Worm (Caenorhabditis elegans) whole organism, L2 larva: ENCODE results near the gene Y55B1AR.4.
A peak's percentile ranks its signal among the peaks of the same experiment; 100 is the strongest.

Experiments used
- C34F6.9 ChIP-seq: fragments of 150-350 bp; optimal IDR thresholded peaks from 2 replicates; lab custom pipeline; 2014; ENCODE audit warnings: missing biosample characterization, missing genetic modification characterization
- F13H6.1 ChIP-seq: sonication (generic microtip); optimal IDR thresholded peaks from 2 replicates; lab custom pipeline; 2016; ENCODE audit warnings: missing genetic modification characterization, missing compliant biosample characterization
- R02D3.7 ChIP-seq: fragments of 150-350 bp; optimal IDR thresholded peaks from 2 replicates; lab custom pipeline; 2014; ENCODE audit warnings: missing biosample characterization, missing genetic modification characterization
- Y55F3AM.14 ChIP-seq: fragments of 200-800 bp; sonication (Bioruptor generic); optimal IDR thresholded peaks from 2 replicates; lab custom pipeline; 2018; ENCODE audit warnings: mild to moderate bottlenecking, missing genetic modification characterization, missing compliant biosample characterization
- aly-2 ChIP-seq: fragments of 150-350 bp; optimal IDR thresholded peaks from 2 replicates; lab custom pipeline; 2014; ENCODE audit warnings: missing biosample characterization, missing genetic modification characterization
- ama-1 ChIP-seq: fragments of 150-350 bp; optimal IDR thresholded peaks from 2 replicates; lab custom pipeline; 2018; ENCODE audit warnings: inconsistent platforms
- blmp-1 ChIP-seq: sonication (generic microtip); optimal IDR thresholded peaks from 2 replicates; lab custom pipeline; 2017; ENCODE audit warnings: missing genetic modification characterization, mild to moderate bottlenecking, missing compliant biosample characterization, antibody characterized with exemption, moderate library complexity; ENCODE audit not compliant: insufficient read depth
- ceh-16 ChIP-seq: fragments of 150-350 bp; optimal IDR thresholded peaks from 2 replicates; lab custom pipeline; 2014; ENCODE audit warnings: missing biosample characterization, missing genetic modification characterization
- crh-2 ChIP-seq: sonication (generic microtip); optimal IDR thresholded peaks from 2 replicates; lab custom pipeline; 2017; ENCODE audit warnings: missing biosample characterization, missing genetic modification characterization
- dmd-4 ChIP-seq: sonication (generic microtip); optimal IDR thresholded peaks from 2 replicates; lab custom pipeline; 2017; ENCODE audit warnings: missing biosample characterization, missing genetic modification characterization
- egl-27 ChIP-seq: sonication (generic microtip); optimal IDR thresholded peaks from 3 replicates; lab custom pipeline; 2017; ENCODE audit warnings: missing biosample characterization, missing genetic modification reagents, missing genetic modification characterization
- elt-3 ChIP-seq: sonication (generic microtip); optimal IDR thresholded peaks from 2 replicates; lab custom pipeline; 2017; ENCODE audit warnings: missing biosample characterization, missing genetic modification characterization
- fos-1 ChIP-seq: fragments of 150-350 bp; optimal IDR thresholded peaks from 2 replicates; lab custom pipeline; 2014; ENCODE audit warnings: missing biosample characterization, missing genetic modification characterization
- gmeb-1 ChIP-seq: fragments of 150-350 bp; optimal IDR thresholded peaks from 2 replicates; lab custom pipeline; 2014; ENCODE audit warnings: missing biosample characterization, missing genetic modification characterization
- lin-11 ChIP-seq: fragments of 150-350 bp; sonication (generic microtip); optimal IDR thresholded peaks from 2 replicates; lab custom pipeline; 2014; ENCODE audit warnings: missing biosample characterization, missing genetic modification characterization, inconsistent platforms, mixed read lengths
- lin-13 ChIP-seq: fragments of 150-350 bp; optimal IDR thresholded peaks from 2 replicates; lab custom pipeline; 2014; ENCODE audit warnings: missing biosample characterization, missing genetic modification reagents, missing genetic modification characterization
- lsy-2 ChIP-seq, 2 experiments: fragments of 150-350 bp in 1 of 2; sonication (generic microtip) in 1 of 2; optimal IDR thresholded peaks; 2 replicates each; lab custom pipeline; 2014 to 2017; ENCODE audit warnings: missing biosample characterization in 2 of 2, missing genetic modification characterization in 2 of 2
- mdl-1 ChIP-seq, 2 experiments: fragments of 150-350 bp in 1 of 2; sonication (generic microtip) in 1 of 2; optimal IDR thresholded peaks; 2 replicates each; lab custom pipeline; 2017; ENCODE audit warnings: missing biosample characterization in 2 of 2, missing genetic modification characterization in 2 of 2
- nhr-11 ChIP-seq: fragments of 150-350 bp; optimal IDR thresholded peaks from 2 replicates; lab custom pipeline; 2014; ENCODE audit warnings: missing biosample characterization, missing genetic modification characterization
- nhr-12 ChIP-seq: fragments of 150-350 bp; optimal IDR thresholded peaks from 2 replicates; lab custom pipeline; 2014; ENCODE audit warnings: missing biosample characterization, missing genetic modification characterization
- nhr-21 ChIP-seq: fragments of 150-350 bp; optimal IDR thresholded peaks from 2 replicates; lab custom pipeline; 2014; ENCODE audit warnings: missing biosample characterization, missing genetic modification characterization
- nhr-23 ChIP-seq: fragments of 150-350 bp; optimal IDR thresholded peaks from 2 replicates; lab custom pipeline; 2014; ENCODE audit warnings: missing biosample characterization, missing genetic modification reagents, missing genetic modification characterization
- nhr-237 ChIP-seq: fragments of 150-350 bp; optimal IDR thresholded peaks from 2 replicates; lab custom pipeline; 2014; ENCODE audit warnings: missing biosample characterization, missing genetic modification characterization
- nhr-25 ChIP-seq: fragments of 150-350 bp; sonication (generic microtip); optimal IDR thresholded peaks from 3 replicates; lab custom pipeline; 2014; ENCODE audit warnings: missing biosample characterization, missing genetic modification characterization
- nhr-6 ChIP-seq: fragments of 150-350 bp; optimal IDR thresholded peaks from 2 replicates; lab custom pipeline; 2014; ENCODE audit warnings: missing biosample characterization, missing genetic modification characterization
- nhr-77 ChIP-seq: fragments of 150-350 bp; optimal IDR thresholded peaks from 2 replicates; lab custom pipeline; 2014; ENCODE audit warnings: missing biosample characterization, missing genetic modification characterization
- peb-1 ChIP-seq: fragments of 150-350 bp; optimal IDR thresholded peaks from 2 replicates; lab custom pipeline; 2014; ENCODE audit warnings: missing biosample characterization, missing genetic modification characterization
- sem-4 ChIP-seq: fragments of 150-350 bp; optimal IDR thresholded peaks from 2 replicates; lab custom pipeline; 2014; ENCODE audit warnings: missing biosample characterization, missing genetic modification reagents, missing genetic modification characterization
- skn-1 ChIP-seq: sonication (generic microtip); optimal IDR thresholded peaks from 2 replicates; lab custom pipeline; 2017; ENCODE audit warnings: missing biosample characterization, missing genetic modification characterization
- sma-3 ChIP-seq: sonication (generic microtip); optimal IDR thresholded peaks from 2 replicates; lab custom pipeline; 2016; ENCODE audit warnings: missing genetic modification reagents, missing genetic modification characterization, missing compliant biosample characterization
- sma-9 ChIP-seq, 2 experiments: fragments of 150-350 bp in 1 of 2; sonication (generic microtip) in 1 of 2; optimal IDR thresholded peaks; 2 replicates each; lab custom pipeline; 2014 to 2016; ENCODE audit warnings: missing genetic modification characterization in 2 of 2, mild to moderate bottlenecking in 1 of 2, missing biosample characterization in 1 of 2, missing compliant biosample characterization in 1 of 2, missing genetic modification reagents in 1 of 2, moderate library complexity in 1 of 2
- snpc-4 ChIP-seq: fragments of 150-350 bp; optimal IDR thresholded peaks from 2 replicates; lab custom pipeline; 2014; ENCODE audit warnings: missing biosample characterization, missing genetic modification characterization
- unc-55 ChIP-seq: fragments of 150-350 bp; sonication (generic microtip); optimal IDR thresholded peaks from 3 replicates; lab custom pipeline; 2014; ENCODE audit warnings: missing biosample characterization, missing genetic modification reagents, missing genetic modification characterization
- ztf-11 ChIP-seq: sonication (generic microtip); optimal IDR thresholded peaks from 2 replicates; lab custom pipeline; 2017; ENCODE audit warnings: missing biosample characterization, missing genetic modification characterization

The Y55B1AR.4 gene

ce11 chrIII:605415-606054 is at the start of gene Y55B1AR.4, which contains the start of gene ttr-7:
Gene Y55B1AR.4 (minus strand): TSS chrIII:605515.
Gene ttr-7 (plus strand): TSS chrIII:606004.
- TF ChIP-seq elt-3 (no peak), nhr-25 (no peak), nhr-12 (tag; lab: Kevin White, UChicago) (no peak), peb-1 (tag; lab: Kevin White, UChicago) (no peak), aly-2 (tag; lab: Kevin White, UChicago) (no peak), sem-4 (no peak), nhr-77 (tag; lab: Kevin White, UChicago) (no peak), nhr-237 (tag; lab: Kevin White, UChicago) (no peak), lin-11 (tag; lab: Kevin White, UChicago) (no peak), ztf-11 (tag; lab: Kevin White, UChicago) (no peak), fos-1 (tag; lab: Kevin White, UChicago) (no peak), unc-55 (GFP tag; lab: Kevin White, UChicago) (no peak), gmeb-1 (no peak), egl-27 (tag; lab: Kevin White, UChicago) (no peak), nhr-11 (tag; lab: Kevin White, UChicago) (no peak), lsy-2 (tag; optimal IDR thresholded peaks at IDR 0.05; lab: Kevin White, UChicago) (no peak), skn-1 (tag; lab: Kevin White, UChicago) (no peak), F13H6.1 (no peak)

- TF ChIP-seq nhr-25, result peak; percentile 26
- TF ChIP-seq sem-4, result no peak
Observed at ce11 chrIII:654365-654764, 49.0 kb upstream of the Y55B1AR.4 start.

ce11 chrIII:651587-651986 is 46.3 kb upstream of the Y55B1AR.4 start:
- no peak for TF ChIP-seq lin-13 (GFP tag; lab: Kevin White, UChicago)
- peak; percentile 97 for TF ChIP-seq fos-1 (tag; lab: Kevin White, UChicago)
- peak; percentile 8 for TF ChIP-seq ceh-16 (tag; lab: Kevin White, UChicago)
- TF ChIP-seq sma-9 (GFP tag; optimal IDR thresholded peaks at IDR 0.05; lab: Kevin White, UChicago), result peak; percentile 8
- no peak for TF ChIP-seq sma-9 (tag; optimal IDR thresholded peaks at IDR 0.05; lab: Kevin White, UChicago)
- TF ChIP-seq Y55F3AM.14 (GFP tag; lab: Kevin White, UChicago), result no peak
- TF ChIP-seq crh-2 (tag; lab: Kevin White, UChicago), result peak; percentile 81

ce11 chrIII:650539-650938 is 45.2 kb upstream of the Y55B1AR.4 start:
- TF ChIP-seq aly-2 (tag; lab: Kevin White, UChicago) (no peak), sma-9 (GFP tag; optimal IDR thresholded peaks at IDR 0.05; lab: Kevin White, UChicago) (no peak), sma-9 (tag; optimal IDR thresholded peaks at IDR 0.05; lab: Kevin White, UChicago) (no peak), sem-4 (no peak), nhr-12 (tag; lab: Kevin White, UChicago) (no peak), Y55F3AM.14 (GFP tag; lab: Kevin White, UChicago) (no peak), lin-11 (tag; lab: Kevin White, UChicago) (no peak), dmd-4 (tag; lab: Kevin White, UChicago) (no peak), R02D3.7 (tag; lab: Kevin White, UChicago) (no peak), fos-1 (tag; lab: Kevin White, UChicago) (no peak), nhr-6 (tag; lab: Kevin White, UChicago) (no peak), nhr-25 (peak; percentile 33), F13H6.1 (no peak), elt-3 (no peak), nhr-23 (tag; lab: Kevin White, UChicago) (no peak), nhr-77 (tag; lab: Kevin White, UChicago) (no peak), nhr-11 (tag; lab: Kevin White, UChicago) (no peak), ceh-16 (tag; lab: Kevin White, UChicago) (no peak), lsy-2 (tag; optimal IDR thresholded peaks at IDR 0.05; lab: Kevin White, UChicago) (no peak), ama-1 (no peak), sma-3 (GFP tag; lab: Kevin White, UChicago) (peak; percentile 65), C34F6.9 (tag; lab: Kevin White, UChicago) (no peak), snpc-4 (tag; lab: Kevin White, UChicago) (no peak), blmp-1 (tag; lab: Kevin White, UChicago) (peak; percentile 24), mdl-1 (tag; optimal IDR thresholded peaks at IDR 0.05; lab: Kevin White, UChicago) (no peak), nhr-21 (tag; lab: Kevin White, UChicago) (no peak)
